Fruit fly (Drosophila melanogaster) whole organism, embryonic: ENCODE results near the gene CG31612.

ENCODE experiments used
- Bgb ChIP-seq: fragments of 200-800 bp; sonication (Bioruptor generic); IDR thresholded peaks from 2 replicates; pipeline ENCODE4 v1.3.6; 2022; ENCODE audit warnings: missing biosample characterization, missing genetic modification characterization; ENCODE audit not compliant: partially characterized antibody
- CG11085 ChIP-seq: fragments of 200-800 bp; sonication (Bioruptor generic); IDR thresholded peaks from 2 replicates; pipeline ENCODE4 v1.3.6; 2022; ENCODE audit warnings: missing biosample characterization, missing genetic modification characterization
- CG11723 ChIP-seq: fragments of 200-800 bp; sonication (Bioruptor generic); optimal IDR thresholded peaks from 2 replicates; lab custom pipeline; 2017; ENCODE audit warnings: missing biosample characterization, mild to moderate bottlenecking, missing genetic modification characterization
- CG12769 ChIP-seq: fragments of 200-800 bp; sonication (Bioruptor generic); optimal IDR thresholded peaks from 2 replicates; lab custom pipeline; 2019; ENCODE audit warnings: missing biosample characterization, mild to moderate bottlenecking, missing genetic modification characterization, moderate library complexity
- CG13123 ChIP-seq: fragments of 200-800 bp; sonication (Bioruptor generic); optimal IDR thresholded peaks from 2 replicates; lab custom pipeline; 2016; ENCODE audit warnings: missing biosample characterization, missing genetic modification characterization
- CG13296 ChIP-seq: fragments of 200-800 bp; sonication (Bioruptor generic); optimal IDR thresholded peaks from 3 replicates; lab custom pipeline; 2018; ENCODE audit warnings: missing biosample characterization, mild to moderate bottlenecking, missing genetic modification characterization
- CG14014 ChIP-seq: fragments of 200-800 bp; sonication (Bioruptor generic); IDR thresholded peaks from 2 replicates; pipeline ENCODE4 v1.3.6; 2022; ENCODE audit warnings: missing biosample characterization, missing genetic modification characterization
- CG14050 ChIP-seq: fragments of 200-800 bp; sonication (Bioruptor generic); IDR thresholded peaks from 3 replicates; pipeline ENCODE4 v1.3.6; 2022; ENCODE audit warnings: missing biosample characterization, missing genetic modification characterization
- CG14710 ChIP-seq: fragments of 200-800 bp; sonication (Bioruptor generic); optimal IDR thresholded peaks from 3 replicates; lab custom pipeline; 2019; ENCODE audit warnings: missing biosample characterization, mild to moderate bottlenecking, missing genetic modification characterization, moderate library complexity
- CG15479 ChIP-seq: fragments of 200-800 bp; sonication (Bioruptor generic); optimal IDR thresholded peaks from 3 replicates; lab custom pipeline; 2019; ENCODE audit warnings: missing biosample characterization, mild to moderate bottlenecking, missing genetic modification characterization, moderate library complexity
- CG15696 ChIP-seq: fragments of 200-800 bp; sonication (Bioruptor generic); optimal IDR thresholded peaks from 2 replicates; lab custom pipeline; 2019; ENCODE audit warnings: missing biosample characterization, mild to moderate bottlenecking, missing genetic modification characterization, moderate library complexity
- CG17186 ChIP-seq: fragments of 200-800 bp; sonication (Bioruptor generic); optimal IDR thresholded peaks from 3 replicates; lab custom pipeline; 2017; ENCODE audit warnings: missing biosample characterization, missing genetic modification reagents, missing genetic modification characterization
- CG17568 ChIP-seq: fragments of 200-800 bp; sonication (Bioruptor generic); optimal IDR thresholded peaks from 2 replicates; lab custom pipeline; 2018; ENCODE audit warnings: missing biosample characterization, mild to moderate bottlenecking, missing genetic modification characterization, moderate library complexity
- CG30431 ChIP-seq: fragments of 200-800 bp; sonication (Bioruptor generic); optimal IDR thresholded peaks from 2 replicates; lab custom pipeline; 2017; ENCODE audit warnings: missing biosample characterization, missing genetic modification characterization
- CG31441 ChIP-seq: fragments of 200-800 bp; sonication (Bioruptor generic); IDR thresholded peaks from 2 replicates; pipeline ENCODE4 v1.3.6; 2022; ENCODE audit warnings: missing biosample characterization, missing genetic modification characterization
- CG3163 ChIP-seq: fragments of 200-800 bp; sonication (Bioruptor generic); optimal IDR thresholded peaks from 3 replicates; lab custom pipeline; 2016; ENCODE audit warnings: missing biosample characterization, missing genetic modification characterization
- CG4424 ChIP-seq: fragments of 200-800 bp; sonication (Bioruptor generic); optimal IDR thresholded peaks from 3 replicates; lab custom pipeline; 2016; ENCODE audit warnings: missing biosample characterization, missing genetic modification characterization
- CG6254 ChIP-seq: fragments of 200-800 bp; sonication (Bioruptor generic); optimal IDR thresholded peaks from 3 replicates; lab custom pipeline; 2017; ENCODE audit warnings: mild to moderate bottlenecking, missing biosample characterization, missing genetic modification reagents, missing genetic modification characterization
- CG7357 ChIP-seq: fragments of 200-800 bp; sonication (Bioruptor generic); IDR thresholded peaks from 3 replicates; pipeline ENCODE4 v1.3.6; 2022; ENCODE audit warnings: missing biosample characterization, missing genetic modification characterization
- CG7963 ChIP-seq: fragments of 200-800 bp; sonication (Bioruptor generic); IDR thresholded peaks from 3 replicates; pipeline ENCODE4 v1.3.6; 2022; ENCODE audit warnings: missing biosample characterization, missing genetic modification characterization; ENCODE audit not compliant: partially characterized antibody
- CG9609 ChIP-seq: fragments of 200-800 bp; sonication (Bioruptor generic); optimal IDR thresholded peaks from 3 replicates; lab custom pipeline; 2016; ENCODE audit warnings: missing biosample characterization, missing genetic modification characterization
- CG9876 ChIP-seq: fragments of 200-800 bp; sonication (Bioruptor generic); optimal IDR thresholded peaks from 2 replicates; lab custom pipeline; 2016; ENCODE audit warnings: missing biosample characterization, missing genetic modification characterization
- Dad ChIP-seq: fragments of 200-800 bp; sonication (Bioruptor generic); optimal IDR thresholded peaks from 3 replicates; lab custom pipeline; 2016; ENCODE audit warnings: missing biosample characterization, missing genetic modification characterization
- Dek ChIP-seq: fragments of 200-800 bp; sonication (Bioruptor generic); optimal IDR thresholded peaks from 3 replicates; lab custom pipeline; 2019; ENCODE audit warnings: missing biosample characterization, mild to moderate bottlenecking, missing genetic modification characterization, moderate library complexity
- HLH54F ChIP-seq: fragments of 200-800 bp; sonication (Bioruptor generic); optimal IDR thresholded peaks from 3 replicates; lab custom pipeline; 2016; ENCODE audit warnings: missing biosample characterization, missing genetic modification characterization
- MBD-R2 ChIP-seq: fragments of 200-800 bp; sonication (Bioruptor generic); IDR thresholded peaks from 2 replicates; pipeline ENCODE4 v1.3.6; 2022; ENCODE audit warnings: missing biosample characterization, missing genetic modification characterization
- NfI ChIP-seq: fragments of 200-800 bp; sonication (Bioruptor generic); optimal IDR thresholded peaks from 3 replicates; lab custom pipeline; 2018; ENCODE audit warnings: missing biosample characterization, mild to moderate bottlenecking, missing genetic modification characterization, moderate library complexity
- Sry-δ ChIP-seq: fragments of 200-800 bp; sonication (Bioruptor generic); optimal IDR thresholded peaks from 2 replicates; lab custom pipeline; 2016; ENCODE audit warnings: missing biosample characterization, missing genetic modification characterization
- Xbp1 ChIP-seq: fragments of 200-800 bp; sonication (Bioruptor generic); optimal IDR thresholded peaks from 3 replicates; lab custom pipeline; 2016; ENCODE audit warnings: missing biosample characterization, mild to moderate bottlenecking, missing genetic modification characterization
- ash1 ChIP-seq: fragments of 200-800 bp; sonication (Bioruptor generic); optimal IDR thresholded peaks from 2 replicates; lab custom pipeline; 2018; ENCODE audit warnings: missing biosample characterization, mild to moderate bottlenecking, missing genetic modification characterization
- az2 ChIP-seq: fragments of 200-800 bp; sonication (Bioruptor generic); optimal IDR thresholded peaks from 3 replicates; lab custom pipeline; 2016; ENCODE audit warnings: missing biosample characterization, missing genetic modification characterization
- bigmax ChIP-seq: fragments of 200-800 bp; sonication (Bioruptor generic); optimal IDR thresholded peaks from 2 replicates; lab custom pipeline; 2018; ENCODE audit warnings: missing biosample characterization, mild to moderate bottlenecking, missing genetic modification characterization
- crol ChIP-seq: fragments of 200-800 bp; sonication (Bioruptor generic); IDR thresholded peaks from 2 replicates; pipeline ENCODE4 v1.3.6; 2022; ENCODE audit warnings: missing biosample characterization, missing genetic modification characterization
- crp ChIP-seq, 2 experiments: fragments of 200-800 bp; sonication (Bioruptor generic); optimal IDR thresholded peaks; 2 replicates in 1 of 2; 3 replicates in 1 of 2; lab custom pipeline; 2017; ENCODE audit warnings: missing biosample characterization in 2 of 2, missing genetic modification characterization in 2 of 2, mild to moderate bottlenecking in 1 of 2, moderate library complexity in 1 of 2
- fd3F ChIP-seq: fragments of 200-800 bp; sonication (Bioruptor generic); optimal IDR thresholded peaks from 2 replicates; lab custom pipeline; 2018; ENCODE audit warnings: missing biosample characterization, mild to moderate bottlenecking, missing genetic modification characterization, moderate library complexity
- ind ChIP-seq: fragments of 200-800 bp; sonication (Bioruptor generic); optimal IDR thresholded peaks from 3 replicates; lab custom pipeline; 2016; ENCODE audit warnings: missing biosample characterization, missing genetic modification characterization
- luna ChIP-seq: fragments of 200-800 bp; sonication (Bioruptor generic); optimal IDR thresholded peaks from 2 replicates; lab custom pipeline; 2016; ENCODE audit warnings: missing biosample characterization, missing genetic modification characterization
- mld ChIP-seq: fragments of 200-800 bp; sonication (Bioruptor generic); IDR thresholded peaks from 3 replicates; pipeline ENCODE4 v1.3.6; 2022; ENCODE audit warnings: missing biosample characterization, missing genetic modification characterization; ENCODE audit not compliant: partially characterized antibody
- nom ChIP-seq: fragments of 200-800 bp; sonication (Bioruptor generic); optimal IDR thresholded peaks from 2 replicates; lab custom pipeline; 2017; ENCODE audit warnings: missing biosample characterization, missing genetic modification characterization, mild to moderate bottlenecking, moderate library complexity, missing genetic modification reagents
- oc ChIP-seq: fragments of 200-800 bp; sonication (Bioruptor generic); optimal IDR thresholded peaks from 2 replicates; lab custom pipeline; 2018; ENCODE audit warnings: missing biosample characterization, mild to moderate bottlenecking, missing genetic modification characterization, moderate library complexity
- pita ChIP-seq: fragments of 200-800 bp; sonication (Bioruptor generic); optimal IDR thresholded peaks from 2 replicates; lab custom pipeline; 2017; ENCODE audit warnings: missing biosample characterization, mild to moderate bottlenecking, missing genetic modification characterization
- pnt ChIP-seq: fragments of 200-800 bp; sonication (Bioruptor generic); optimal IDR thresholded peaks from 3 replicates; lab custom pipeline; 2016; ENCODE audit warnings: missing biosample characterization, missing genetic modification characterization
- psq ChIP-seq: fragments of 200-800 bp; sonication (Bioruptor generic); optimal IDR thresholded peaks from 2 replicates; lab custom pipeline; 2017; ENCODE audit warnings: missing biosample characterization, missing genetic modification characterization
- sqz ChIP-seq: fragments of 200-800 bp; sonication (Bioruptor generic); optimal IDR thresholded peaks from 3 replicates; lab custom pipeline; 2018; ENCODE audit warnings: missing biosample characterization, mild to moderate bottlenecking, missing genetic modification characterization
- stwl ChIP-seq: fragments of 200-800 bp; sonication (Bioruptor generic); optimal IDR thresholded peaks from 3 replicates; lab custom pipeline; 2018; ENCODE audit warnings: missing biosample characterization, mild to moderate bottlenecking, missing genetic modification characterization, moderate library complexity
- sug ChIP-seq: fragments of 200-800 bp; optimal IDR thresholded peaks from 2 replicates; lab custom pipeline; 2019; ENCODE audit warnings: missing biosample characterization, mild to moderate bottlenecking, missing genetic modification characterization, moderate library complexity
- tin ChIP-seq: fragments of 200-800 bp; sonication (Bioruptor generic); optimal IDR thresholded peaks from 3 replicates; lab custom pipeline; 2016; ENCODE audit warnings: missing biosample characterization, missing genetic modification characterization
- tll ChIP-seq, 2 experiments: fragments of 200-800 bp in 1 of 2; fragments of >200 bp in 1 of 2; sonication (Bioruptor generic) in 1 of 2; optimal IDR thresholded peaks; 2 replicates each; lab custom pipeline; 2017 to 2019; ENCODE audit warnings: missing biosample characterization in 2 of 2, missing genetic modification characterization in 2 of 2, mild to moderate bottlenecking in 1 of 2, moderate library complexity in 1 of 2

CG31612 gene

dm6 chr2L:21757264-21758066 is 37.8 kb downstream of the CG31612 start, which contains the start of the genes step and CG1416 (continued):
- peak; percentile 11 for TF ChIP-seq CG11723 (GFP tag; lab: Kevin White, UChicago)
- peak; percentile 21 for TF ChIP-seq CG30431 (GFP tag; lab: Kevin White, UChicago)
- TF ChIP-seq Dek (tag; lab: Kevin White, UChicago), result peak; percentile 50
- peak; percentile 51 for TF ChIP-seq NfI
- no peak for TF ChIP-seq CG13123 (GFP tag; lab: Kevin White, UChicago)
- TF ChIP-seq CG12769, result peak; percentile 6
- peak; percentile 47 for TF ChIP-seq sug (tag; lab: Kevin White, UChicago)
- peak; percentile 98 for TF ChIP-seq CG7357 (GFP tag; lab: Robert Waterston, UW)
- TF ChIP-seq luna (GFP tag; lab: Kevin White, UChicago), result peak; percentile 22
- no peak for TF ChIP-seq CG7963
- TF ChIP-seq crol (GFP tag; lab: Robert Waterston, UW), result no peak
- peak; percentile 39 for TF ChIP-seq Dad (GFP tag; lab: Kevin White, UChicago)
- peak; percentile 81 for TF ChIP-seq pnt (GFP tag; lab: Kevin White, UChicago)
- peak; percentile 53; the same call in 1 of the 3 replicates for TF ChIP-seq mld
- peak; percentile 96 for TF ChIP-seq Sry-δ
- TF ChIP-seq psq (GFP tag; lab: Kevin White, UChicago), result peak; percentile 34
- no peak for TF ChIP-seq CG17186 (GFP tag; lab: Kevin White, UChicago)
- TF ChIP-seq fd3F (GFP tag; lab: Kevin White, UChicago), result peak; percentile 1
- TF ChIP-seq CG15479 (GFP tag; lab: Kevin White, UChicago), result no peak
- peak in 1 of 2 experiments; percentile 83 for TF ChIP-seq tll (GFP tag; optimal IDR thresholded peaks at IDR 0.05; lab: Kevin White, UChicago)
- peak; percentile 25 for TF ChIP-seq az2 (GFP tag; lab: Kevin White, UChicago)
- TF ChIP-seq CG14710 (tag; lab: Kevin White, UChicago), result peak; percentile 78
- TF ChIP-seq CG6254, result no peak
- TF ChIP-seq sqz (GFP tag; lab: Kevin White, UChicago), result peak; percentile 60
- TF ChIP-seq crp (GFP tag; optimal IDR thresholded peaks at IDR 0.05; lab: Kevin White, UChicago), result peak in 1 of 2 experiments; percentile 68
- no peak for TF ChIP-seq nom (GFP tag; lab: Kevin White, UChicago)
- TF ChIP-seq CG9609 (GFP tag; lab: Kevin White, UChicago), result peak; percentile 65
- peak; percentile 17 for TF ChIP-seq CG4424
- peak; percentile 18 for TF ChIP-seq CG3163
- no peak for TF ChIP-seq pita
- TF ChIP-seq ash1, result no peak
- TF ChIP-seq CG31441 (GFP tag; lab: Robert Waterston, UW), result peak; percentile 57; the same call in 1 of the 2 replicates
- peak; percentile 46 for TF ChIP-seq MBD-R2 (GFP tag; lab: Robert Waterston, UW)
- TF ChIP-seq bigmax, result peak; percentile 35
- peak; percentile 24 for TF ChIP-seq CG17568 (GFP tag; lab: Kevin White, UChicago)
- TF ChIP-seq CG9876 (GFP tag; lab: Kevin White, UChicago), result peak; percentile 81
- TF ChIP-seq CG13296 (GFP tag; lab: Kevin White, UChicago), result no peak
- TF ChIP-seq HLH54F (GFP tag; lab: Kevin White, UChicago), result peak; percentile 79
- TF ChIP-seq tin (GFP tag; lab: Kevin White, UChicago), result peak; percentile 63
- no peak for TF ChIP-seq oc (tag; lab: Kevin White, UChicago)
- TF ChIP-seq Xbp1 (GFP tag; lab: Kevin White, UChicago), result peak; percentile 54
- no peak for TF ChIP-seq CG14050 (GFP tag; lab: Robert Waterston, UW)
- TF ChIP-seq CG11085 (GFP tag; lab: Robert Waterston, UW), result peak; percentile 65
- no peak for TF ChIP-seq CG14014 (GFP tag; lab: Robert Waterston, UW)
- TF ChIP-seq CG15696 (tag; lab: Kevin White, UChicago), result peak; percentile 48
- TF ChIP-seq stwl (tag; lab: Kevin White, UChicago), result peak; percentile 47
- peak; percentile 65 for TF ChIP-seq ind (GFP tag; lab: Kevin White, UChicago)
- peak; percentile 80 for TF ChIP-seq Bgb (GFP tag; lab: Robert Waterston, UW)
